Worm (Caenorhabditis elegans) whole organism, L4 larva: ENCODE data around the gene D1086.19.

Experiments
- F26F4.8 ChIP-seq: fragments of 200-800 bp; sonication (Bioruptor generic); conservative IDR thresholded peaks from 2 replicates; pipeline ENCODE4 v1.3.6; 2022; ENCODE audit warnings: missing genetic modification characterization, missing compliant biosample characterization
- F37D6.2 ChIP-seq: sonication (generic microtip); optimal IDR thresholded peaks from 2 replicates; lab custom pipeline; 2016; ENCODE audit warnings: mild to moderate bottlenecking, missing genetic modification characterization, missing compliant biosample characterization
- F44E2.7 ChIP-seq: fragments of 200-800 bp; sonication (Bioruptor generic); IDR thresholded peaks from 2 replicates; pipeline ENCODE4 v2.1.2; 2022; ENCODE audit warnings: missing genetic modification characterization, missing compliant biosample characterization
- R02D3.7 ChIP-seq: fragments of 150-350 bp; sonication (generic microtip); optimal IDR thresholded peaks from 3 replicates; lab custom pipeline; 2014; ENCODE audit warnings: missing biosample characterization, missing genetic modification characterization
- Y48G9A.11 ChIP-seq: fragments of 200-800 bp; sonication (Bioruptor generic); IDR thresholded peaks from 2 replicates; pipeline ENCODE4 v1.3.6; 2022; ENCODE audit warnings: missing genetic modification reagents, missing genetic modification characterization, missing compliant biosample characterization
- Y5F2A.4 ChIP-seq: fragments of 200-800 bp; sonication (Bioruptor generic); optimal IDR thresholded peaks from 2 replicates; lab custom pipeline; 2018; ENCODE audit warnings: mild to moderate bottlenecking, missing genetic modification characterization, missing compliant biosample characterization
- ZK337.2 ChIP-seq: fragments of 200-800 bp; sonication (Bioruptor generic); IDR thresholded peaks from 2 replicates; pipeline ENCODE4 v1.3.6; 2022; ENCODE audit warnings: missing genetic modification reagents, missing genetic modification characterization, missing compliant biosample characterization
- aha-1 ChIP-seq: fragments of 150-350 bp; peaks from one replicate; lab custom pipeline; 2014; ENCODE audit warnings: missing biosample characterization, missing genetic modification characterization
- arid-1 ChIP-seq: fragments of 200-800 bp; sonication (Bioruptor generic); conservative IDR thresholded peaks from 2 replicates; pipeline ENCODE4 v1.3.6; 2022; ENCODE audit warnings: missing genetic modification reagents, missing genetic modification characterization, missing compliant biosample characterization
- attf-4 ChIP-seq: sonication (generic microtip); optimal IDR thresholded peaks from 3 replicates; lab custom pipeline; 2017; ENCODE audit warnings: missing biosample characterization, missing genetic modification characterization
- ceh-20 ChIP-seq: fragments of 200-800 bp; sonication (Bioruptor generic); IDR thresholded peaks from 2 replicates; pipeline ENCODE4 v1.3.6; 2022; ENCODE audit warnings: missing genetic modification reagents, missing genetic modification characterization, missing compliant biosample characterization
- ceh-44 ChIP-seq: fragments of 200-800 bp; sonication (Bioruptor generic); IDR thresholded peaks from 2 replicates; pipeline ENCODE4 v1.3.6; 2022; ENCODE audit warnings: missing genetic modification reagents, missing genetic modification characterization, missing compliant biosample characterization
- ceh-62 ChIP-seq: sonication (generic microtip); optimal IDR thresholded peaks from 2 replicates; lab custom pipeline; 2017; ENCODE audit warnings: missing biosample characterization, missing genetic modification characterization
- daf-16 ChIP-seq, 3 experiments: sonication (generic microtip); optimal IDR thresholded peaks; 2 replicates each; lab custom pipeline; 2016 to 2017; ENCODE audit warnings: missing genetic modification characterization in 3 of 3, missing genetic modification reagents in 3 of 3, mild to moderate bottlenecking in 2 of 3, missing compliant biosample characterization in 2 of 3, missing biosample characterization in 1 of 3, moderate library complexity in 1 of 3
- dpl-1 ChIP-seq: fragments of 150-350 bp; optimal IDR thresholded peaks from 2 replicates; lab custom pipeline; 2014; ENCODE audit warnings: missing biosample characterization, missing genetic modification reagents, missing genetic modification characterization
- duxl-1 ChIP-seq: sonication (generic microtip); optimal IDR thresholded peaks from 2 replicates; lab custom pipeline; 2016; ENCODE audit warnings: mild to moderate bottlenecking, missing genetic modification characterization, moderate library complexity, missing compliant biosample characterization; ENCODE audit not compliant: poor library complexity
- egl-43 ChIP-seq: fragments of 200-800 bp; sonication (Bioruptor generic); IDR thresholded peaks from 2 replicates; pipeline ENCODE4 v1.3.6; 2022; ENCODE audit warnings: missing genetic modification reagents, missing genetic modification characterization, missing compliant biosample characterization
- gei-8 ChIP-seq: fragments of 200-800 bp; sonication (Bioruptor generic); optimal IDR thresholded peaks from 2 replicates; lab custom pipeline; 2018; ENCODE audit warnings: mild to moderate bottlenecking, missing genetic modification characterization, missing compliant biosample characterization
- hlh-11 ChIP-seq: fragments of 200-800 bp; sonication (Bioruptor generic); optimal IDR thresholded peaks from 2 replicates; lab custom pipeline; 2018; ENCODE audit warnings: mild to moderate bottlenecking, missing genetic modification characterization, missing compliant biosample characterization
- jun-1 ChIP-seq: fragments of 150-350 bp; optimal IDR thresholded peaks from 2 replicates; lab custom pipeline; 2014; ENCODE audit warnings: missing biosample characterization, missing genetic modification reagents, missing genetic modification characterization
- lin-1 ChIP-seq: fragments of 200-800 bp; sonication (Bioruptor generic); IDR thresholded peaks from 2 replicates; pipeline ENCODE4 v1.3.6; 2022; ENCODE audit warnings: missing genetic modification reagents, missing genetic modification characterization, missing compliant biosample characterization
- lin-15B ChIP-seq: fragments of 150-350 bp; sonication (generic microtip); optimal IDR thresholded peaks from 3 replicates; lab custom pipeline; 2014; ENCODE audit warnings: missing biosample characterization, missing genetic modification characterization
- lin-39 ChIP-seq: fragments of 150-350 bp; optimal IDR thresholded peaks from 2 replicates; lab custom pipeline; 2014; ENCODE audit warnings: missing biosample characterization, missing genetic modification reagents, missing genetic modification characterization
- lir-3 ChIP-seq: sonication (generic microtip); optimal IDR thresholded peaks from 2 replicates; lab custom pipeline; 2016; ENCODE audit warnings: mild to moderate bottlenecking, missing genetic modification characterization, missing compliant biosample characterization
- lsy-2 ChIP-seq, 2 experiments: fragments of 150-350 bp in 1 of 2; sonication (generic microtip) in 1 of 2; optimal IDR thresholded peaks; 2 replicates each; lab custom pipeline; 2014 to 2017; ENCODE audit warnings: missing biosample characterization in 2 of 2, missing genetic modification characterization in 2 of 2
- mdl-1 ChIP-seq, 2 experiments: fragments of 150-350 bp in 1 of 2; sonication (generic microtip) in 1 of 2; optimal IDR thresholded peaks; 2 replicates each; lab custom pipeline; 2014 to 2017; ENCODE audit warnings: missing biosample characterization in 2 of 2, missing genetic modification characterization in 2 of 2
- nhr-41 ChIP-seq: fragments of 200-800 bp; sonication (Bioruptor generic); IDR thresholded peaks from 2 replicates; pipeline ENCODE4 v1.3.6; 2022; ENCODE audit warnings: missing genetic modification reagents, missing genetic modification characterization, missing compliant biosample characterization
- nhr-42 ChIP-seq: fragments of 200-800 bp; sonication (Bioruptor generic); IDR thresholded peaks from 2 replicates; pipeline ENCODE4 v1.3.6; 2022; ENCODE audit warnings: missing genetic modification characterization, missing compliant biosample characterization
- nhr-76 ChIP-seq: fragments of 150-350 bp; optimal IDR thresholded peaks from 2 replicates; lab custom pipeline; 2014; ENCODE audit warnings: missing biosample characterization, missing genetic modification characterization
- pha-4 ChIP-seq, 2 experiments: fragments of 150-350 bp in 1 of 2; fragments of 200-800 bp in 1 of 2; sonication (Bioruptor generic) in 1 of 2; IDR thresholded peaks in 1 of 2; optimal IDR thresholded peaks in 1 of 2; 2 replicates each; pipeline versions ENCODE4 v1.3.6 to Lab custom; 2014 to 2022; ENCODE audit warnings: missing genetic modification characterization in 2 of 2, missing genetic modification reagents in 2 of 2, missing biosample characterization in 1 of 2, missing compliant biosample characterization in 1 of 2
- php-3 ChIP-seq: fragments of 200-800 bp; sonication (Bioruptor generic); IDR thresholded peaks from 2 replicates; pipeline ENCODE4 v1.3.6; 2022; ENCODE audit warnings: missing genetic modification reagents, missing genetic modification characterization, missing compliant biosample characterization
- rbr-2 ChIP-seq: sonication (generic microtip); optimal IDR thresholded peaks from 2 replicates; lab custom pipeline; 2016; ENCODE audit warnings: missing genotype, missing genetic modification characterization, missing compliant biosample characterization
- saeg-2 ChIP-seq: fragments of 200-800 bp; sonication (Bioruptor generic); IDR thresholded peaks from 2 replicates; pipeline ENCODE4 v1.3.6; 2022; ENCODE audit warnings: missing genetic modification reagents, missing genetic modification characterization, missing compliant biosample characterization
- skn-1 ChIP-seq: fragments of 150-350 bp; optimal IDR thresholded peaks from 2 replicates; lab custom pipeline; 2014; ENCODE audit warnings: missing biosample characterization, missing genetic modification characterization
- snpc-4 ChIP-seq: fragments of 150-350 bp; optimal IDR thresholded peaks from 2 replicates; lab custom pipeline; 2014; ENCODE audit warnings: missing biosample characterization, missing genetic modification characterization
- tra-1 ChIP-seq: fragments of 200-800 bp; sonication (Bioruptor generic); IDR thresholded peaks from 2 replicates; pipeline ENCODE4 v1.3.6; 2022; ENCODE audit warnings: missing genetic modification reagents, missing genetic modification characterization, missing compliant biosample characterization
- unc-62 ChIP-seq, 3 experiments: fragments of 150-350 bp in 1 of 3; sonication (generic microtip); optimal IDR thresholded peaks in 2 of 3; peaks in 1 of 3; 1 replicate in 1 of 3; 2 replicates in 2 of 3; lab custom pipeline; 2014 to 2017; ENCODE audit warnings: missing biosample characterization in 3 of 3, missing genetic modification characterization in 3 of 3, missing genetic modification reagents in 3 of 3, missing genotype in 1 of 3
- vab-7 ChIP-seq: fragments of 200-800 bp; sonication (Bioruptor generic); IDR thresholded peaks from 2 replicates; pipeline ENCODE4 v1.3.6; 2022; ENCODE audit warnings: missing genetic modification reagents, missing genetic modification characterization, missing compliant biosample characterization

D1086.19 gene

DNA sequence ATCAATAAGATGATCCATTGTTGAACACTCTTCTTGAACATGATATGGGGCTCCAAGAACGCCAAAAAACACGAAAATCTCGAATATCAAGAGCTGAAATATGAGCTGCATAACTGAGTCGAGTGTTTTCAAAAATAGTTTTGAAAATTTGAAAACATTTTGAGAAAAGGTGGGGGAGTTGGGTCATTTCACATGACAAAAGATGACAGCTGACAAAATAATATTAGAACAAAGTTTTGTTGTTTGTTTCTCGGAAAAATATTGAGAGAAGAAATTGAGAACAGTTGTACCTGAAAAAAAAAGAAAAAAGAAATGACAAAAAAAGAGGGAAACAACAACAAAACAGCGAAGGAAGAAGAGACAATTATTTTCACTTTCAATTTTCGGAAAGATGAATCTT, 10.4 kb downstream of the D1086.19 start, which contains the start of the genes D1086.2 and D1086.1:
D1086.2 (minus strand) TSS at position 150 of the 400 bp plus-strand sequence.
D1086.1 (plus strand) TSS at position 340 of the 400 bp plus-strand sequence.
- TF ChIP-seq ceh-44 (GFP tag; lab: Robert Waterston, UW), result no peak
- TF ChIP-seq aha-1, result peak; percentile 39
- TF ChIP-seq nhr-42, result no peak
- peak in 1 of 2 experiments; percentile 94 for TF ChIP-seq daf-16 (GFP tag; optimal IDR thresholded peaks at IDR 0.05; lab: Kevin White, UChicago)
- TF ChIP-seq daf-16 (tag; optimal IDR thresholded peaks at IDR 0.05; lab: Kevin White, UChicago), result no peak
- no peak for TF ChIP-seq Y5F2A.4 (GFP tag; lab: Kevin White, UChicago)
- TF ChIP-seq nhr-41 (GFP tag; lab: Robert Waterston, UW), result no peak
- no peak for TF ChIP-seq F44E2.7
- no peak for TF ChIP-seq F26F4.8 (GFP tag; lab: Robert Waterston, UW)
- no peak for TF ChIP-seq ceh-20 (GFP tag; lab: Robert Waterston, UW)
- TF ChIP-seq lin-1 (GFP tag; lab: Robert Waterston, UW), result no peak
- no peak for TF ChIP-seq lin-39 (tag; lab: Kevin White, UChicago)
- no peak for TF ChIP-seq php-3 (GFP tag; lab: Robert Waterston, UW)

DNA sequence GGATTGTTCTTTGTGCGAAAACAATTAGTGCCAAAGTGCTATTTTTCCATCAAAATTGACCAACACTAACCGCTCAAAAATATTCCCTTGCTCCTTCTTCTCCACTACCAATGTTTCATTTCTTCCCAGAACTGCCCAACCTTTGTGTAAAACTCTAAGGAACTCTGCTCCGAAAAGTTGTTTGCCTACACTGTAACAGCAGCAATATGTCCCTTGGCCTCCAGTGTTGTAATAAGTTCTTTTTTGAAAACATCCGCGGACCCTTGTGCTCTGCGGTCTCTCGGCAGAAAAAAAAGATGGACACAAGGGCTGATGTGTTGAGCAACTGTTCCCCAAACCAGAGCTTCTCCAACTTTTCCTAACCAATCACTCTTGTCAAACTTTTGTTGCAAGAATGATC, 12.7 kb downstream of the D1086.19 start, which contains the start of gene D1086.12:
D1086.12 (plus strand) TSS at position 301 of the 400 bp plus-strand sequence.
- TF ChIP-seq mdl-1 (tag; optimal IDR thresholded peaks at IDR 0.05; lab: Kevin White, UChicago), result no peak
- no peak for TF ChIP-seq pha-4 (GFP tag; IDR thresholded peaks at IDR 0.05; lab: Robert Waterston, UW)
- TF ChIP-seq pha-4 (tag; optimal IDR thresholded peaks at IDR 0.05; lab: Kevin White, UChicago), result no peak
- no peak for TF ChIP-seq ZK337.2
- peak in 1 of 2 experiments; percentile 59 for TF ChIP-seq daf-16 (GFP tag; optimal IDR thresholded peaks at IDR 0.05; lab: Kevin White, UChicago)
- TF ChIP-seq daf-16 (tag; optimal IDR thresholded peaks at IDR 0.05; lab: Kevin White, UChicago), result no peak
- TF ChIP-seq hlh-11 (tag; lab: Kevin White, UChicago), result peak; percentile 23
- TF ChIP-seq lsy-2 (tag; optimal IDR thresholded peaks at IDR 0.05; lab: Kevin White, UChicago), result no peak
- TF ChIP-seq, all 104 proteins: peak for 2

DNA sequence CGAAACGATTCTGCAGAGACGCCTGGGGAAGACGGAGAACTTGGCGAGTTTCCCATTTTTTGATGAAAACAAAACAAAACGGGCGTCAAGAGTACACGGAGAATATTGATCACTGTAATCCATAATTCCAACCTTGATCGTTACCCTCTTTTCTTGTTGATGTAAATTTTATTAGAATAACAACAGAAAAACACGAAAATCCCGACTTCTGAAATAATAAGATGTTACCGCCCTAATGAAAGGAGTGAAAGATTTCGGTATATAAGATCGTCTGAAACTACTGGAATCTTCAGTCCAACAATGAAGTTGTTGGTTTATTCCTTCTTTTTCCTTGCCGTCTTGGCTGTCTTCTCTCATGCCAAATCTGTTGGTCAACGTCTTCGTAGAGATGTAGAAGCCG, 15.8 kb downstream of the D1086.19 start, which contains the start of gene D1086.9:
D1086.9 (plus strand) TSS at position 301 of the 400 bp plus-strand sequence.
- TF ChIP-seq tra-1 (no peak), gei-8 (GFP tag; lab: Kevin White, UChicago) (no peak), attf-4 (no peak), lir-3 (tag; lab: Kevin White, UChicago) (no peak), arid-1 (GFP tag; lab: Robert Waterston, UW) (no peak), dpl-1 (GFP tag; lab: Kevin White, UChicago) (no peak)

DNA sequence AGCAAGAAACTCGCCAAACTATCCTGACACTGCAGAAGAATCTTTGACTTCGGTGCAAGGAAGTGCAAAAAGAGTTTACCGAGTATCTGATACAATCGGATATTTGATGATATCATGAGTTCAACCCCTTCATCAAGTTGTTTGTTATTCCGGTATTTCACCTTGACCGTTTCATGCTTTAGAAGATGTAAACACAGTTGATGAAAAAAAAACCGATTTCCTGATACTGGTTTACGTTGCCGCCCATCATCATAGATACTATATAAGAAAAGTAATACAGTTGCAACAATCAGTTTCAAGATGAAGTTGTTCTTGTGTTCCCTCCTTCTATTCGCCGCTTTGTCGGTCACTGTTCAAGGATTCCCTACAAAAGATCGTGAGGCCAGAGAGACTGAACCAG, 19.4 kb downstream of the D1086.19 start, which contains the start of gene H39E23.3:
H39E23.3 (plus strand) TSS at position 301 of the 400 bp plus-strand sequence.
- TF ChIP-seq ceh-62 (tag; lab: Kevin White, UChicago) (no peak), snpc-4 (tag; lab: Kevin White, UChicago) (no peak), jun-1 (tag; lab: Kevin White, UChicago) (no peak), rbr-2 (tag; lab: Kevin White, UChicago) (no peak), lin-15B (no peak), mdl-1 (tag; optimal IDR thresholded peaks at IDR 0.05; lab: Kevin White, UChicago) (no peak), saeg-2 (no peak), nhr-76 (no peak), vab-7 (GFP tag; lab: Robert Waterston, UW) (no peak), duxl-1 (no peak), Y48G9A.11 (no peak), unc-62 (GFP tag; optimal IDR thresholded peaks at IDR 0.05 in 1 of 2; lab: Kevin White, UChicago) (no peak), unc-62 (tag; optimal IDR thresholded peaks at IDR 0.05; lab: Kevin White, UChicago) (no peak), F37D6.2 (tag; lab: Kevin White, UChicago) (no peak), egl-43 (no peak), skn-1 (tag; lab: Kevin White, UChicago) (no peak), R02D3.7 (tag; lab: Kevin White, UChicago) (no peak)
